Fruit fly (Drosophila melanogaster) whole organism, embryonic: ENCODE results near the gene Gr64a.
A peak's percentile ranks its signal among the peaks of the same experiment; 100 is the strongest.

Experiments used
- Awh ChIP-seq: fragments of 200-800 bp; sonication (Bioruptor generic); IDR thresholded peaks from 2 replicates; pipeline ENCODE4, ENCODE4 v1.3.6; 2022; ENCODE audit warnings: missing biosample characterization, missing genetic modification characterization
- B-H2 ChIP-seq: fragments of 200-800 bp; sonication (Bioruptor generic); optimal IDR thresholded peaks from 2 replicates; lab custom pipeline; 2018; ENCODE audit warnings: missing biosample characterization, mild to moderate bottlenecking, missing genetic modification characterization
- CG10274 ChIP-seq: fragments of 200-800 bp; sonication (Bioruptor generic); optimal IDR thresholded peaks from 3 replicates; lab custom pipeline; 2017; ENCODE audit warnings: missing biosample characterization, mild to moderate bottlenecking, missing genetic modification characterization
- CG10979 ChIP-seq: fragments of 200-800 bp; sonication (Bioruptor generic); optimal IDR thresholded peaks from 2 replicates; lab custom pipeline; 2018; ENCODE audit warnings: missing biosample characterization, mild to moderate bottlenecking, missing genetic modification characterization, moderate library complexity
- CG11456 ChIP-seq: fragments of 200-800 bp; sonication (Bioruptor generic); IDR thresholded peaks from 3 replicates; pipeline ENCODE4 v1.3.6; 2022; ENCODE audit warnings: missing biosample characterization, missing genetic modification characterization
- CG17568 ChIP-seq: fragments of 200-800 bp; sonication (Bioruptor generic); optimal IDR thresholded peaks from 2 replicates; lab custom pipeline; 2018; ENCODE audit warnings: missing biosample characterization, mild to moderate bottlenecking, missing genetic modification characterization, moderate library complexity
- CG1832 ChIP-seq: fragments of 200-800 bp; sonication (Bioruptor generic); optimal IDR thresholded peaks from 2 replicates; lab custom pipeline; 2017; ENCODE audit warnings: missing biosample characterization, mild to moderate bottlenecking, missing genetic modification characterization, inconsistent platforms
- CG18764 ChIP-seq: fragments of 200-800 bp; sonication (Bioruptor generic); optimal IDR thresholded peaks from 3 replicates; lab custom pipeline; 2016; ENCODE audit warnings: missing biosample characterization, missing genetic modification characterization
- CG2712 ChIP-seq: fragments of 200-800 bp; optimal IDR thresholded peaks from 3 replicates; lab custom pipeline; 2019; ENCODE audit warnings: missing biosample characterization, mild to moderate bottlenecking, missing genetic modification characterization, moderate library complexity
- CG31388 ChIP-seq: fragments of 200-800 bp; sonication (Bioruptor generic); optimal IDR thresholded peaks from 2 replicates; lab custom pipeline; 2016; ENCODE audit warnings: missing biosample characterization, missing genetic modification characterization
- CG31441 ChIP-seq: fragments of 200-800 bp; sonication (Bioruptor generic); IDR thresholded peaks from 2 replicates; pipeline ENCODE4 v1.3.6; 2022; ENCODE audit warnings: missing biosample characterization, missing genetic modification characterization
- CG34376 ChIP-seq: fragments of 200-800 bp; sonication (Bioruptor generic); optimal IDR thresholded peaks from 2 replicates; lab custom pipeline; 2018; ENCODE audit warnings: missing biosample characterization, mild to moderate bottlenecking, missing genetic modification characterization
- CG7987 ChIP-seq: fragments of 200-800 bp; sonication (Bioruptor generic); optimal IDR thresholded peaks from 2 replicates; lab custom pipeline; 2018; ENCODE audit warnings: missing biosample characterization, mild to moderate bottlenecking, missing genetic modification characterization, moderate library complexity
- CG8281 ChIP-seq: fragments of 200-800 bp; sonication (Bioruptor generic); optimal IDR thresholded peaks from 2 replicates; lab custom pipeline; 2018; ENCODE audit warnings: missing biosample characterization, mild to moderate bottlenecking, missing genetic modification characterization, moderate library complexity
- Dp ChIP-seq: fragments of 200-800 bp; sonication (Bioruptor generic); optimal IDR thresholded peaks from 2 replicates; lab custom pipeline; 2018; ENCODE audit warnings: missing biosample characterization, mild to moderate bottlenecking, missing genetic modification characterization, moderate library complexity
- HmgD ChIP-seq: fragments of 200-800 bp; sonication (Bioruptor generic); optimal IDR thresholded peaks from 3 replicates; lab custom pipeline; 2016; ENCODE audit warnings: missing biosample characterization, missing genetic modification characterization
- Hr39 ChIP-seq: fragments of >200 bp; optimal IDR thresholded peaks from 2 replicates; lab custom pipeline; 2017
- Jarid2 ChIP-seq: fragments of 200-800 bp; sonication (Bioruptor generic); optimal IDR thresholded peaks from 3 replicates; lab custom pipeline; 2017; ENCODE audit warnings: mild to moderate bottlenecking, missing biosample characterization, missing genetic modification reagents, missing genetic modification characterization
- Opbp ChIP-seq: fragments of 200-800 bp; sonication (Bioruptor generic); IDR thresholded peaks from 3 replicates; pipeline ENCODE4 v1.3.6; 2022; ENCODE audit warnings: missing biosample characterization, missing genetic modification characterization; ENCODE audit not compliant: partially characterized antibody
- Spps ChIP-seq: fragments of 200-800 bp; sonication (Bioruptor generic); optimal IDR thresholded peaks from 2 replicates; lab custom pipeline; 2018; ENCODE audit warnings: missing biosample characterization, mild to moderate bottlenecking, missing genetic modification characterization
- Sry-δ ChIP-seq: fragments of 200-800 bp; sonication (Bioruptor generic); optimal IDR thresholded peaks from 2 replicates; lab custom pipeline; 2016; ENCODE audit warnings: missing biosample characterization, missing genetic modification characterization
- Stat92E ChIP-seq, 3 experiments: fragments of >200 bp in 2 of 3; fragments of 200-800 bp in 1 of 3; sonication (Bioruptor generic) in 1 of 3; optimal IDR thresholded peaks; 2 replicates each; lab custom pipeline; 2017 to 2019; ENCODE audit warnings: missing biosample characterization in 3 of 3, missing genetic modification characterization in 3 of 3, mild to moderate bottlenecking in 1 of 3, moderate library complexity in 1 of 3
- Taf1 ChIP-seq: fragments of 200-800 bp; sonication (Bioruptor generic); IDR thresholded peaks from 2 replicates; pipeline ENCODE4 v1.3.6; 2022; ENCODE audit warnings: missing biosample characterization, missing genetic modification characterization
- Xbp1 ChIP-seq: fragments of 200-800 bp; sonication (Bioruptor generic); optimal IDR thresholded peaks from 3 replicates; lab custom pipeline; 2016; ENCODE audit warnings: missing biosample characterization, mild to moderate bottlenecking, missing genetic modification characterization
- ase ChIP-seq: fragments of 200-800 bp; sonication (Bioruptor generic); IDR thresholded peaks from 3 replicates; pipeline ENCODE4 v1.3.6; 2022; ENCODE audit warnings: missing biosample characterization, missing genetic modification characterization
- bbx ChIP-seq: fragments of 200-800 bp; sonication (Bioruptor generic); IDR thresholded peaks from 2 replicates; pipeline ENCODE4 v1.3.6; 2022; ENCODE audit warnings: missing biosample characterization, missing genetic modification characterization; ENCODE audit not compliant: partially characterized antibody
- bcd ChIP-seq: fragments of 200-800 bp; sonication (Bioruptor generic); optimal IDR thresholded peaks from 2 replicates; lab custom pipeline; 2017; ENCODE audit warnings: missing biosample characterization, mild to moderate bottlenecking, missing genetic modification characterization
- ci ChIP-seq: fragments of 200-800 bp; sonication (Bioruptor generic); IDR thresholded peaks from 3 replicates; pipeline ENCODE4 v1.3.6; 2022; ENCODE audit warnings: missing biosample characterization, missing genetic modification characterization
- en ChIP-seq: fragments of 200-800 bp; sonication (Bioruptor generic); optimal IDR thresholded peaks from 2 replicates; lab custom pipeline; 2016; ENCODE audit warnings: missing biosample characterization, missing genetic modification characterization
- ftz-f1 ChIP-seq: fragments of 200-800 bp; sonication (Bioruptor generic); optimal IDR thresholded peaks from 2 replicates; lab custom pipeline; 2016; ENCODE audit warnings: missing biosample characterization, missing genetic modification characterization
- gt ChIP-seq: fragments of 200-800 bp; sonication (Bioruptor generic); IDR thresholded peaks from 2 replicates; pipeline ENCODE4 v1.3.6; 2022; ENCODE audit warnings: missing biosample characterization, missing genetic modification characterization
- h ChIP-seq: fragments of >200 bp; optimal IDR thresholded peaks from 2 replicates; lab custom pipeline; 2017
- hkb ChIP-seq, 2 experiments: fragments of 200-800 bp in 1 of 2; fragments of >200 bp in 1 of 2; sonication (Bioruptor generic) in 1 of 2; IDR thresholded peaks in 1 of 2; optimal IDR thresholded peaks in 1 of 2; 2 replicates each; pipeline versions ENCODE4 v1.3.6 to Lab custom; 2017 to 2022; ENCODE audit warnings: missing biosample characterization in 1 of 2, missing genetic modification characterization in 1 of 2
- ken ChIP-seq: fragments of 200-800 bp; sonication (Bioruptor generic); IDR thresholded peaks from 3 replicates; pipeline ENCODE4 v1.3.6; 2022; ENCODE audit warnings: missing biosample characterization, missing genetic modification characterization
- lab ChIP-seq: fragments of 200-800 bp; sonication (Bioruptor generic); optimal IDR thresholded peaks from 3 replicates; lab custom pipeline; 2017; ENCODE audit warnings: missing biosample characterization, missing genetic modification characterization, mild to moderate bottlenecking, moderate library complexity, missing genetic modification reagents
- lola ChIP-seq, 3 experiments: fragments of >200 bp in 2 of 3; fragments of 200-800 bp in 1 of 3; sonication (Bioruptor generic) in 1 of 3; optimal IDR thresholded peaks; 2 replicates each; lab custom pipeline; 2017 to 2019; ENCODE audit warnings: missing biosample characterization in 3 of 3, missing genetic modification characterization in 3 of 3, mild to moderate bottlenecking in 1 of 3, moderate library complexity in 1 of 3
- mam ChIP-seq: fragments of 200-800 bp; sonication (Bioruptor generic); optimal IDR thresholded peaks from 3 replicates; lab custom pipeline; 2016; ENCODE audit warnings: missing biosample characterization, missing genetic modification characterization
- mirr ChIP-seq: fragments of 200-800 bp; sonication (Bioruptor generic); optimal IDR thresholded peaks from 3 replicates; lab custom pipeline; 2018; ENCODE audit warnings: missing biosample characterization, mild to moderate bottlenecking, missing genetic modification characterization
- pho ChIP-seq: fragments of 200-800 bp; sonication (Bioruptor generic); optimal IDR thresholded peaks from 2 replicates; lab custom pipeline; 2016; ENCODE audit warnings: missing biosample characterization, missing genetic modification characterization
- prd ChIP-seq, 3 experiments: fragments of >200 bp in 2 of 3; fragments of 200-800 bp in 1 of 3; sonication (Bioruptor generic) in 1 of 3; optimal IDR thresholded peaks in 2 of 3; IDR thresholded peaks in 1 of 3; 2 replicates in 2 of 3; 3 replicates in 1 of 3; pipeline versions ENCODE4 v1.3.6 to Lab custom; 2017 to 2022; ENCODE audit warnings: missing biosample characterization in 1 of 3, missing genetic modification characterization in 1 of 3
- so ChIP-seq: fragments of 200-800 bp; sonication (Bioruptor generic); IDR thresholded peaks from 3 replicates; pipeline ENCODE4 v1.3.6; 2022; ENCODE audit warnings: missing biosample characterization, missing genetic modification characterization
- sob ChIP-seq: fragments of 200-800 bp; sonication (Bioruptor generic); IDR thresholded peaks from 2 replicates; pipeline ENCODE4 v1.3.6; 2022; ENCODE audit warnings: missing biosample characterization, missing genetic modification characterization
- stwl ChIP-seq: fragments of 200-800 bp; sonication (Bioruptor generic); optimal IDR thresholded peaks from 3 replicates; lab custom pipeline; 2018; ENCODE audit warnings: missing biosample characterization, mild to moderate bottlenecking, missing genetic modification characterization, moderate library complexity
- tgo ChIP-seq: fragments of 200-800 bp; sonication (Bioruptor generic); IDR thresholded peaks from 3 replicates; pipeline ENCODE4 v1.3.6; 2022; ENCODE audit warnings: missing biosample characterization, missing genetic modification characterization
- tll ChIP-seq, 2 experiments: fragments of 200-800 bp in 1 of 2; fragments of >200 bp in 1 of 2; sonication (Bioruptor generic) in 1 of 2; optimal IDR thresholded peaks; 2 replicates each; lab custom pipeline; 2017 to 2019; ENCODE audit warnings: missing biosample characterization in 2 of 2, missing genetic modification characterization in 2 of 2, mild to moderate bottlenecking in 1 of 2, moderate library complexity in 1 of 2
- toy ChIP-seq: fragments of 200-800 bp; sonication (Bioruptor generic); IDR thresholded peaks from 2 replicates; pipeline ENCODE4 v1.3.6; 2022; ENCODE audit warnings: missing biosample characterization, missing genetic modification characterization
- yki ChIP-seq: fragments of >200 bp; optimal IDR thresholded peaks from 3 replicates; lab custom pipeline; 2018
- zen ChIP-seq: fragments of 200-800 bp; sonication (Bioruptor generic); optimal IDR thresholded peaks from 3 replicates; lab custom pipeline; 2018; ENCODE audit warnings: missing biosample characterization, mild to moderate bottlenecking, missing genetic modification characterization, moderate library complexity
- zfh2 ChIP-seq: fragments of 200-800 bp; sonication (Bioruptor generic); optimal IDR thresholded peaks from 2 replicates; lab custom pipeline; 2016; ENCODE audit warnings: missing biosample characterization, missing genetic modification characterization

Gr64a gene

DNA sequence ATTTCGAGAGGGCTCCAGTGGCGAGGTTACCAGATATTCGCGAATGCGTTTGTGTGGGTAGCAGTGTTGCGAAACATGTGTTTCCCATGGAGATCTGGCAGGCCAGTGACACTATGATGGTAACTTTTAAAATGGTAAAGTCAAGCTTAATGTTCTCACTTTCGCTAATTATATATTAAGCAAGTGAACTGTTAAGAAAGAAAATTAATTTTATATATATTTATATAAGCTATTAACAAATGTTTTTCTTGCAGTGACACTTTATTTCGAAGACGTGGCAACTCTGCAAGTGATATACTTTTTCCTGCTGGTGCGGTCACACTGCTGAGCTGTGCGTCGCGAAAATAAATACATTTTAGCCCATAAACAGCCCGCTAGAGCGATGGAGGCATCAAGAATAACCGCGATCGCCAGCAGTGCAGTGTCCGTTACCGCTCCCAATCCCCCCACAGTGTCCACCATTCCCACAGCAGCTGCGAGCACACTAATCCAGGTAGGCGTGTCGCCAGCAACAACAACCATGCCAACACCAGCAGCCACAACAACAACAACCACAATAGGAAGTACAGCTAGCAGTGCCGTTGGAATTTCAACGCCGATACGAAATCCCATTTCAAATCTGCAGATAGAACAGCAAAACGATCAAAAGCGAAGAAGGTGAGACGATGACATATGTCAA is 13.8 kb downstream of the Gr64a start, which contains the start of the genes CG11593 and Rcd5 (continued):
- no peak for TF ChIP-seq Jarid2 (GFP tag; lab: Kevin White, UChicago)
- TF ChIP-seq CG31388 (GFP tag; lab: Kevin White, UChicago): peak; percentile 6
- peak; percentile 69 for TF ChIP-seq Taf1 (GFP tag; lab: Robert Waterston, UW)
- TF ChIP-seq Spps (tag; lab: Kevin White, UChicago): peak; percentile 41
- no peak for TF ChIP-seq Awh (GFP tag; lab: Robert Waterston, UW)
- TF ChIP-seq CG31441 (GFP tag; lab: Robert Waterston, UW): no peak
- TF ChIP-seq CG8281: no peak
- peak; percentile 45 for TF ChIP-seq zfh2
- no peak for TF ChIP-seq CG10274 (GFP tag; lab: Kevin White, UChicago)
- no peak for TF ChIP-seq Sry-δ (GFP tag; lab: Kevin White, UChicago)
- TF ChIP-seq CG18764 (GFP tag; lab: Kevin White, UChicago): peak; percentile 57
- peak in 1 of 2 experiments; percentile 11 for TF ChIP-seq tll (GFP tag; optimal IDR thresholded peaks at IDR 0.05; lab: Kevin White, UChicago)
- TF ChIP-seq CG2712 (tag; lab: Kevin White, UChicago): no peak
- TF ChIP-seq Opbp: no peak
- peak; percentile 78 for TF ChIP-seq Xbp1 (GFP tag; lab: Kevin White, UChicago)
- TF ChIP-seq bcd: peak; percentile 86
- no peak for TF ChIP-seq ftz-f1 (GFP tag; lab: Kevin White, UChicago)
- no peak for TF ChIP-seq Stat92E (GFP tag; optimal IDR thresholded peaks at IDR 0.05; lab: Kevin White, UChicago)
- TF ChIP-seq Dp: peak; percentile 39
- peak; percentile 88 for TF ChIP-seq hkb (optimal IDR thresholded peaks at IDR 0.05; lab: Kevin White, UChicago)
- TF ChIP-seq hkb (GFP tag; IDR thresholded peaks at IDR 0.05; lab: Robert Waterston, UW): peak; percentile 47
- TF ChIP-seq so: no peak
- TF ChIP-seq sob (GFP tag; lab: Robert Waterston, UW): peak; percentile 86
- no peak for TF ChIP-seq HmgD (GFP tag; lab: Kevin White, UChicago)
- TF ChIP-seq CG34376 (GFP tag; lab: Kevin White, UChicago): peak; percentile 8
- no peak for TF ChIP-seq bbx (GFP tag; lab: Robert Waterston, UW)
- TF ChIP-seq gt (GFP tag; lab: Robert Waterston, UW): peak; percentile 41; the same call in 1 of the 2 replicates
- peak; percentile 46 for TF ChIP-seq mam (GFP tag; lab: Kevin White, UChicago)
- no peak for TF ChIP-seq CG17568 (GFP tag; lab: Kevin White, UChicago)
- TF ChIP-seq mirr (GFP tag; lab: Kevin White, UChicago): no peak
- no peak for TF ChIP-seq lola (GFP tag; optimal IDR thresholded peaks at IDR 0.05; lab: Kevin White, UChicago)
- peak; percentile 84 for TF ChIP-seq tgo (GFP tag; lab: Robert Waterston, UW)
- TF ChIP-seq stwl (tag; lab: Kevin White, UChicago): peak; percentile 79
- peak; percentile 60; the same call in 1 of the 2 replicates for TF ChIP-seq toy (GFP tag; lab: Robert Waterston, UW)
- peak; percentile 77 for TF ChIP-seq lab (GFP tag; lab: Kevin White, UChicago)
- TF ChIP-seq zen (tag; lab: Kevin White, UChicago): peak; percentile 52
- TF ChIP-seq CG1832 (GFP tag; lab: Kevin White, UChicago): no peak
- TF ChIP-seq en (GFP tag; lab: Kevin White, UChicago): no peak
- TF ChIP-seq B-H2 (GFP tag; lab: Kevin White, UChicago): no peak
- TF ChIP-seq pho (GFP tag; lab: Kevin White, UChicago): peak; percentile 25
- peak; percentile 66 for TF ChIP-seq ase (GFP tag; lab: Robert Waterston, UW)
- no peak for TF ChIP-seq h (lab: Kevin White, UChicago)
- TF ChIP-seq Hr39: no peak
- TF ChIP-seq ci: peak; percentile 79; the same call in 2 of the 3 replicates
- peak; percentile 86 for TF ChIP-seq CG11456 (GFP tag; lab: Robert Waterston, UW)
- peak; percentile 48 for TF ChIP-seq CG10979
- no peak for TF ChIP-seq yki (lab: Kevin White, UChicago)
- no peak for TF ChIP-seq prd (optimal IDR thresholded peaks at IDR 0.05; lab: Kevin White, UChicago)
- TF ChIP-seq prd (GFP tag; IDR thresholded peaks at IDR 0.05; lab: Robert Waterston, UW): peak; percentile 92
- TF ChIP-seq ken (GFP tag; lab: Robert Waterston, UW): peak; percentile 86
- peak; percentile 13 for TF ChIP-seq CG7987 (GFP tag; lab: Kevin White, UChicago)
